Fruit fly (Drosophila melanogaster) whole organism: ENCODE data around the gene polybromo.

Experiments used
- CG8478 ChIP-seq: fragments of >200 bp; optimal IDR thresholded peaks from 2 replicates; lab custom pipeline; 2018; ENCODE audit warnings: inconsistent platforms
- EcR ChIP-seq, 2 experiments: fragments of >200 bp; optimal IDR thresholded peaks; 2 replicates each; lab custom pipeline; 2017; ENCODE audit warnings: missing biosample characterization in 2 of 2, missing genetic modification characterization in 2 of 2, missing genetic modification reagents in 2 of 2
- pan ChIP-seq: fragments of >200 bp; optimal IDR thresholded peaks from 2 replicates; lab custom pipeline; 2017
- psq ChIP-seq: fragments of >200 bp; optimal IDR thresholded peaks from 2 replicates; lab custom pipeline; 2017
- usp ChIP-seq: fragments of >200 bp; optimal IDR thresholded peaks from 2 replicates; lab custom pipeline; 2017; ENCODE audit warnings: missing biosample characterization, missing genetic modification characterization, mixed read lengths

DNA sequence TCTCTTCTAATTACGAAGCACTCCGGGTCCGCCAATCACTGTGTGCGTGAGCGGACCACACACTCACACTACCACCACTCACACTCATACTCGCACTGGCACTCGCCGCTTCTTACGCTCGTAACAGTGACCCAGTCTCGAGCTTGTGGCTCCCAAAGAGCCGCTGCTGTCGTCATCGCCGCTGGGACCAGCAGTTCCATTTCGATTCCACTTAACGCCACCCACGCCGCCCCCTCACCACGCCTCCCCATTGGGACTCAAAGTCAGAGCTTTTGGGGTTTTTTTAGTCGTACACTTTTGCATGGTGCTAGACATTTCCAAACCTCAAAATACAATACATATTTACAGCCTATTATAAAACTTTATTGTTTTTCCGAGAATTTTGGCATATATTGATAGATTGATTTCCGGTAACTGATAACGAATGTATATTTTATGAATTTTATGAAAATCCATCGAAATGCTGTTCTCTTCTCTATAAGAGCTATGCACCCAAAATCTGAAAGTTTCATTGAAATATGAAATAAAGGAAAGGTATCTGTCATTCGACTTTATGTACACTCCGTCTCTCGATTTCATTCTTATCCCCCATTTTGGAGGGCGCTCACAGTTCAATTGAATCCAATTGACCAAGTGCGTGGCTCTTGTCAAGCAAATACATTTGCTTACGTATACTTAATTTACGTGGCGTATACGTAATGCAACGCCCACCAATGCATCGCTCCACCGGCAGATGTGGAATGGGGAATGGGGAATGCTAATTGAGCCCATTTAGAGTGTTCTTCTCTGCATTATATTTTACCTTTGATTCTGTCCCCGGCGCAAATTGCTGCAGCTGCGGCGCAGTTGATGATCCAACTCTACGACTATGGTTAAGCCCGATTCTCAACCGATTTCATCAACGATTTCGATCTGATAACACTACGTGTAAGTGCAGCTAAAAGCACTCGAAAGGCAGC, 33.5 kb downstream of the polybromo start, which contains the start of gene CG42331:
- TF ChIP-seq psq (lab: Kevin White, UChicago) (no peak), usp (no peak), CG8478 (lab: Kevin White, UChicago) (no peak), EcR (GFP tag; optimal IDR thresholded peaks at IDR 0.05; lab: Kevin White, UChicago) (no peak), pan (lab: Kevin White, UChicago) (no peak)
